Worm (Caenorhabditis elegans) whole organism, L3 larva: ENCODE results near the gene clec-3.
A peak's percentile ranks its signal among the peaks of the same experiment; 100 is the strongest.

ENCODE experiments used
- R02D3.7 ChIP-seq: fragments of 150-350 bp; optimal IDR thresholded peaks from 2 replicates; lab custom pipeline; 2014; ENCODE audit warnings: missing biosample characterization, missing genetic modification characterization
- ZK546.5 ChIP-seq: sonication (generic microtip); optimal IDR thresholded peaks from 2 replicates; lab custom pipeline; 2017; ENCODE audit warnings: missing biosample characterization, missing genetic modification characterization
- aly-2 ChIP-seq: fragments of 150-350 bp; optimal IDR thresholded peaks from 2 replicates; lab custom pipeline; 2014; ENCODE audit warnings: missing biosample characterization, missing genetic modification characterization
- ceh-16 ChIP-seq: sonication (generic microtip); optimal IDR thresholded peaks from 2 replicates; lab custom pipeline; 2017; ENCODE audit warnings: missing biosample characterization, missing genetic modification characterization
- ceh-28 ChIP-seq: fragments of 150-350 bp; optimal IDR thresholded peaks from 2 replicates; lab custom pipeline; 2014; ENCODE audit warnings: missing biosample characterization, missing genetic modification reagents, missing genetic modification characterization
- ceh-82 ChIP-seq: fragments of 150-350 bp; optimal IDR thresholded peaks from 2 replicates; lab custom pipeline; 2014; ENCODE audit warnings: missing biosample characterization, missing genetic modification characterization
- ceh-9 ChIP-seq: sonication (generic microtip); optimal IDR thresholded peaks from 2 replicates; lab custom pipeline; 2018; ENCODE audit warnings: missing biosample characterization, missing genetic modification characterization
- egl-5 ChIP-seq: fragments of 150-350 bp; optimal IDR thresholded peaks from 2 replicates; lab custom pipeline; 2017; ENCODE audit warnings: missing biosample characterization, missing genetic modification reagents, missing genetic modification characterization, inconsistent platforms
- elt-1 ChIP-seq: fragments of 150-350 bp; optimal IDR thresholded peaks from 2 replicates; lab custom pipeline; 2014; ENCODE audit warnings: missing biosample characterization, missing genetic modification characterization
- elt-2 ChIP-seq: sonication (generic microtip); optimal IDR thresholded peaks from 2 replicates; lab custom pipeline; 2016; ENCODE audit warnings: missing genetic modification reagents, mild to moderate bottlenecking, missing genetic modification characterization, missing compliant biosample characterization
- elt-3 ChIP-seq, 3 experiments: fragments of 150-350 bp in 1 of 3; sonication (generic microtip) in 2 of 3; optimal IDR thresholded peaks; 2 replicates in 2 of 3; 4 replicates in 1 of 3; lab custom pipeline; 2014 to 2017; ENCODE audit warnings: missing biosample characterization in 3 of 3, missing genetic modification characterization in 3 of 3
- fkh-10 ChIP-seq: sonication (generic microtip); optimal IDR thresholded peaks from 2 replicates; lab custom pipeline; 2017; ENCODE audit warnings: missing biosample characterization, missing genetic modification reagents, missing genetic modification characterization
- fkh-2 ChIP-seq: fragments of 150-350 bp; optimal IDR thresholded peaks from 2 replicates; lab custom pipeline; 2014; ENCODE audit warnings: missing biosample characterization, missing genetic modification reagents, missing genetic modification characterization
- fos-1 ChIP-seq: fragments of 150-350 bp; optimal IDR thresholded peaks from 2 replicates; lab custom pipeline; 2014; ENCODE audit warnings: missing biosample characterization, missing genetic modification characterization
- hmg-11 ChIP-seq: sonication (generic microtip); optimal IDR thresholded peaks from 2 replicates; lab custom pipeline; 2016; ENCODE audit warnings: missing genetic modification characterization, missing compliant biosample characterization
- jun-1 ChIP-seq: fragments of 150-350 bp; optimal IDR thresholded peaks from 2 replicates; lab custom pipeline; 2014; ENCODE audit warnings: missing biosample characterization, missing genetic modification reagents, missing genetic modification characterization
- lin-15B ChIP-seq: fragments of 150-350 bp; optimal IDR thresholded peaks from 2 replicates; lab custom pipeline; 2014; ENCODE audit warnings: missing biosample characterization, missing genetic modification characterization
- lin-39 ChIP-seq: fragments of 150-350 bp; optimal IDR thresholded peaks from 2 replicates; lab custom pipeline; 2018; ENCODE audit warnings: missing biosample characterization, missing genetic modification reagents, missing genetic modification characterization
- lsy-12 ChIP-seq: sonication (generic microtip); optimal IDR thresholded peaks from 2 replicates; lab custom pipeline; 2016; ENCODE audit warnings: mild to moderate bottlenecking, missing genetic modification characterization, missing compliant biosample characterization
- mdl-1 ChIP-seq: fragments of 150-350 bp; optimal IDR thresholded peaks from 2 replicates; lab custom pipeline; 2014; ENCODE audit warnings: missing biosample characterization, missing genetic modification characterization
- mml-1 ChIP-seq: fragments of 150-350 bp; sonication (generic microtip); optimal IDR thresholded peaks from 3 replicates; lab custom pipeline; 2014; ENCODE audit warnings: missing biosample characterization, missing genetic modification characterization
- nfya-1 ChIP-seq: sonication (generic microtip); optimal IDR thresholded peaks from 2 replicates; lab custom pipeline; 2017; ENCODE audit warnings: missing genetic modification characterization, mild to moderate bottlenecking, missing compliant biosample characterization, antibody characterized with exemption, moderate library complexity; ENCODE audit not compliant: insufficient read depth
- nhr-12 ChIP-seq: fragments of 150-350 bp; optimal IDR thresholded peaks from 2 replicates; lab custom pipeline; 2014; ENCODE audit warnings: missing biosample characterization, missing genetic modification characterization
- nhr-23 ChIP-seq: fragments of 150-350 bp; optimal IDR thresholded peaks from 2 replicates; lab custom pipeline; 2014; ENCODE audit warnings: missing biosample characterization, missing genetic modification reagents, missing genetic modification characterization
- nhr-25 ChIP-seq: sonication (generic microtip); optimal IDR thresholded peaks from 2 replicates; lab custom pipeline; 2017; ENCODE audit warnings: missing biosample characterization, missing genetic modification characterization
- nhr-28 ChIP-seq: fragments of 150-350 bp; optimal IDR thresholded peaks from 2 replicates; lab custom pipeline; 2014; ENCODE audit warnings: missing biosample characterization, missing genetic modification characterization
- nhr-67 ChIP-seq: fragments of 150-350 bp; optimal IDR thresholded peaks from 2 replicates; lab custom pipeline; 2014; ENCODE audit warnings: missing biosample characterization, missing genetic modification characterization
- nhr-76 ChIP-seq: fragments of 150-350 bp; sonication (generic microtip); optimal IDR thresholded peaks from 5 replicates; lab custom pipeline; 2014; ENCODE audit warnings: missing biosample characterization, missing genetic modification characterization
- nhr-77 ChIP-seq: fragments of 150-350 bp; optimal IDR thresholded peaks from 2 replicates; lab custom pipeline; 2014; ENCODE audit warnings: missing biosample characterization, missing genetic modification characterization
- pha-4 ChIP-seq: fragments of 150-350 bp; optimal IDR thresholded peaks from 2 replicates; lab custom pipeline; 2014; ENCODE audit warnings: missing biosample characterization, missing genetic modification reagents, missing genetic modification characterization
- skn-1 ChIP-seq: fragments of 150-350 bp; optimal IDR thresholded peaks from 2 replicates; lab custom pipeline; 2014; ENCODE audit warnings: missing biosample characterization, missing genetic modification characterization
- snpc-4 ChIP-seq: fragments of 150-350 bp; optimal IDR thresholded peaks from 2 replicates; lab custom pipeline; 2014; ENCODE audit warnings: missing biosample characterization, missing genetic modification characterization
- tbx-2 ChIP-seq: sonication (generic microtip); optimal IDR thresholded peaks from 2 replicates; lab custom pipeline; 2016; ENCODE audit warnings: mild to moderate bottlenecking, missing genetic modification characterization, missing compliant biosample characterization
- zag-1 ChIP-seq: fragments of 150-350 bp; optimal IDR thresholded peaks from 2 replicates; lab custom pipeline; 2014; ENCODE audit warnings: missing biosample characterization, missing genetic modification characterization

The clec-3 gene

DNA sequence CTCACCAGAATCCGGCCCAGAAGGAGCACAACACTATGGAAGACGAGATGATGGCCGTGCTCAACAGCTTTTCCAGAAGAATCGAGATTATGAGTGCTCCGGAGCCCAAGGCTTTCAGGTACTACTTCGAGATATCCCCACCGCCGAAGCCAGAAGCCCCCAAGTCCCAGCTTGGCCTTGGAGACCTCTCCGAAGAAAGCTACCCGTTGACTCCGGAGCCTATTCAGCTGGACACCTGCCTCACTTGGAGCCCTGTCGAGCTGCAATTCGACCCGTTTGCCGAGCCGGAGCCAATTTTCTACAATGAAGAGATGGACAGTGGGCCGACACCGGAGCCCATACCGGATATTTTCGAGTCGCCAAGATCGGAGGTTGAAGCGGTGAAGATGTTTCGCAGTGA lies 41.9 kb upstream of the clec-3 start:
- TF ChIP-seq skn-1 (tag; lab: Kevin White, UChicago) = no peak
- TF ChIP-seq mdl-1 (tag; lab: Kevin White, UChicago) = no peak
- no peak for TF ChIP-seq nhr-67 (tag; lab: Kevin White, UChicago)
- TF ChIP-seq lin-15B (tag; lab: Kevin White, UChicago) = no peak
- TF ChIP-seq ceh-16 (tag; lab: Kevin White, UChicago) = no peak
- no peak for TF ChIP-seq nhr-23 (tag; lab: Kevin White, UChicago)
- TF ChIP-seq mml-1 (tag; lab: Kevin White, UChicago) = no peak
- no peak for TF ChIP-seq ZK546.5 (tag; lab: Kevin White, UChicago)
- TF ChIP-seq aly-2 (tag; lab: Kevin White, UChicago) = no peak
- no peak for TF ChIP-seq R02D3.7 (tag; lab: Kevin White, UChicago)
- no peak for TF ChIP-seq nhr-28 (tag; lab: Kevin White, UChicago)
- TF ChIP-seq nfya-1 (tag; lab: Kevin White, UChicago) = no peak
- no peak for TF ChIP-seq elt-3 (tag; optimal IDR thresholded peaks at IDR 0.05; lab: Kevin White, UChicago)
- TF ChIP-seq pha-4 = no peak
- no peak for TF ChIP-seq zag-1 (tag; lab: Kevin White, UChicago)
- TF ChIP-seq nhr-25 = no peak
- TF ChIP-seq jun-1 (tag; lab: Kevin White, UChicago) = no peak
- no peak for TF ChIP-seq lin-39 (tag; lab: Kevin White, UChicago)
- no peak for TF ChIP-seq ceh-82 (tag; lab: Kevin White, UChicago)
- TF ChIP-seq, all 47 proteins: peak for 0

DNA sequence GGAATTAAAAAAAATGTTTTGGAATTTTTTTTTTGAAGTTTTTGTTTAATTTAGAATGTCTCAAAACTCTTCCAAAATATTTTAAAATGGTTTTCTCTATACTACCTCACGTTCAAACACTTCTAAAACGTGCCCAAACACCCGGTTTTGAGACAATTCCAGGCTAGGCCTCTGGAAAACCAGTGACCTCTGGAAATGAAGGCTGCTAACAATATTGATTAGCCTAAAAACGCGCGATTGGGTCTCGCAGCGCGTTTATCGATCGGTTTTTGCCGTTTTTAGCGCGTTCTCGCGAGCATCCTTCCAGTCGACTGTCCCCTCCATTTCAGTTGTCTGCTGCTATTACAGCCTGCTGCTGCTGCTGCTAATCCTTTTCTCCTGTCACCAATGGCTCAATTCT lies 41.1 kb upstream of the clec-3 start, which contains the start of gene Y25C1A.6:
Gene Y25C1A.6, plus strand, starts transcription at position 301 of the 400 bp plus-strand sequence.
- TF ChIP-seq nfya-1 (tag; lab: Kevin White, UChicago) (no peak), ceh-9 (no peak), nhr-28 (tag; lab: Kevin White, UChicago) (no peak), tbx-2 (tag; lab: Kevin White, UChicago) (no peak), zag-1 (tag; lab: Kevin White, UChicago) (no peak), nhr-77 (tag; lab: Kevin White, UChicago) (no peak), ZK546.5 (tag; lab: Kevin White, UChicago) (no peak), egl-5 (tag; lab: Kevin White, UChicago) (no peak), nhr-12 (tag; lab: Kevin White, UChicago) (no peak), snpc-4 (tag; lab: Kevin White, UChicago) (no peak), fkh-2 (no peak), ceh-28 (tag; lab: Kevin White, UChicago) (no peak), mdl-1 (tag; lab: Kevin White, UChicago) (no peak), nhr-67 (tag; lab: Kevin White, UChicago) (no peak), fos-1 (tag; lab: Kevin White, UChicago) (no peak), nhr-76 (tag; lab: Kevin White, UChicago) (no peak), lin-15B (tag; lab: Kevin White, UChicago) (no peak), elt-2 (no peak), lsy-12 (tag; lab: Kevin White, UChicago) (no peak)

DNA sequence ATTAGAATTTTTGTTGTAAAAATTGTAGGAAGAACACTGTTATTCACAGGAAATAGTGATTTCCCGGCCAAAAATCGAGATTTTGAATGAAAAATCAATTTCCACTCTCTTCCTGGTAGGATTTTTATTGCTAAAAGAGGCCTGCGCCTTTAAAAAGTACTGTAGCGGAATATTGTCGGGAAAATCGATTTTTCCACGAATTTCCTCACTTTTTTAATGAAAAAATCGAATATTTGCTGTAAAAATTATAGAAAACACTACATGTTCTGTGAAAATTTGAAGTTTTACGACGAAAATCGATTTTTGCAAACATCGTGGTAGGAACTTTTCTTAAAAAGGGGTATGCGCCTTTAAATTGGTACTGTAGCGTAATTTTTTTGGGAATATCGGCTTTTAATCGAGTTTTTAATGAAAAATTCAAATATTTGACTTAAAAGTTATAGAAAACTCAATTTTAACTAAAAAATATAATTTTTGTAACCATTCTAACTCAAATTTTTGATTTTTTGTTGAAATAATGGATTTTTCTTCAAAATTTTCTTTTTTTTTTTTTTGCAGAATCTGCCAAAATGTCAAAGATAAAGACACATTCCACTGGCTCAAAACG lies 36.7 kb upstream of the clec-3 start, which contains the start of gene lin-8:
Gene lin-8, plus strand, starts transcription at position 557 of the 607 bp plus-strand sequence.
- TF ChIP-seq fos-1 (tag; lab: Kevin White, UChicago) (no peak), nhr-77 (tag; lab: Kevin White, UChicago) (no peak), zag-1 (tag; lab: Kevin White, UChicago) (no peak), fkh-2 (no peak), tbx-2 (tag; lab: Kevin White, UChicago) (no peak), nhr-23 (tag; lab: Kevin White, UChicago) (no peak), elt-1 (tag; lab: Kevin White, UChicago) (no peak)
- TF ChIP-seq, all 47 proteins: peak for 0

DNA sequence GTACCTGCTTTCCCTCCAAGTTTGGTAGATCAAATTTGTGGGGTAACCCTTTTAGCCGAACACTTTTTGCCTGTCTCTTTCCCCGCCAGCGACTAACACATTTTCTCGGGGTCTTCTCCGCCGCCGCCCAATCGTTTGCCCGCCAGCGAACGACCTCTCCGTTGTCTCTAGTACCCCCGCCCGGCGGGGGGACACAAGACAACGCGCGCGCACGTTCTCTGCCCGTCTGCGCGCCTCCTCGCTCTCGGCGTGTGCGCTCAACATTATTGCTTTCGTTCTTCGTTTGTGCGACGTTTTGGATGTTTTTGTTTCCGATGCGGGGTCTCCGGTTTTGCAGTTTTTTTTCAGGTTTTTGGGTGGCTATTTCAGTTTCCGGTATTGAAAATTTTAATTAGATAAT lies 35.8 kb upstream of the clec-3 start:
- TF ChIP-seq nhr-25 = no peak
- TF ChIP-seq lin-39 (tag; lab: Kevin White, UChicago) = peak; percentile 76
- peak; percentile 46 for TF ChIP-seq nfya-1 (tag; lab: Kevin White, UChicago)
- no peak for TF ChIP-seq fkh-10 (GFP tag; lab: Kevin White, UChicago)
- no peak for TF ChIP-seq nhr-12 (tag; lab: Kevin White, UChicago)
- TF ChIP-seq nhr-76 (tag; lab: Kevin White, UChicago) = no peak
- peak; percentile 18 for TF ChIP-seq hmg-11 (tag; lab: Kevin White, UChicago)
- TF ChIP-seq ceh-16 (tag; lab: Kevin White, UChicago) = no peak
